Worm (Caenorhabditis elegans) whole organism, L4 larva: ENCODE results near the gene F23H11.5.

Experiments used
- F44E2.7 ChIP-seq: fragments of 200-800 bp; sonication (Bioruptor generic); IDR thresholded peaks from 2 replicates; pipeline ENCODE4 v2.1.2; 2022; ENCODE audit warnings: missing genetic modification characterization, missing compliant biosample characterization
- fos-1 ChIP-seq: fragments of 150-350 bp; optimal IDR thresholded peaks from 2 replicates; lab custom pipeline; 2014; ENCODE audit warnings: missing biosample characterization, missing genetic modification characterization
- nhr-11 ChIP-seq: fragments of 150-350 bp; optimal IDR thresholded peaks from 2 replicates; lab custom pipeline; 2014; ENCODE audit warnings: missing biosample characterization, missing genetic modification characterization
- nhr-77 ChIP-seq: fragments of 150-350 bp; optimal IDR thresholded peaks from 2 replicates; lab custom pipeline; 2014; ENCODE audit warnings: missing biosample characterization, missing genetic modification characterization
- tag-97 ChIP-seq: fragments of 200-800 bp; sonication (Bioruptor generic); IDR thresholded peaks from 2 replicates; pipeline ENCODE4 v1.3.6; 2022; ENCODE audit warnings: missing genetic modification characterization, missing compliant biosample characterization
- unc-62 ChIP-seq, 3 experiments: fragments of 150-350 bp in 1 of 3; sonication (generic microtip); optimal IDR thresholded peaks in 2 of 3; peaks in 1 of 3; 1 replicate in 1 of 3; 2 replicates in 2 of 3; lab custom pipeline; 2014 to 2017; ENCODE audit warnings: missing biosample characterization in 3 of 3, missing genetic modification characterization in 3 of 3, missing genetic modification reagents in 3 of 3, missing genotype in 1 of 3

ce11 chrIII:861819-862356 lies 48.5 kb downstream of the F23H11.5 start, which contains the start of gene arx-4:
- TF ChIP-seq F44E2.7 (GFP tag; lab: Robert Waterston, UW) (no peak), nhr-11 (tag; lab: Kevin White, UChicago) (no peak), nhr-77 (tag; lab: Kevin White, UChicago) (no peak), unc-62 (GFP tag; optimal IDR thresholded peaks at IDR 0.05 in 1 of 2; lab: Kevin White, UChicago) (no peak), unc-62 (tag; optimal IDR thresholded peaks at IDR 0.05; lab: Kevin White, UChicago) (no peak), fos-1 (no peak), tag-97 (GFP tag; lab: Robert Waterston, UW) (no peak)
